Worm (Caenorhabditis elegans): ENCODE measurements around the gene Y47D7A.9.

DNA sequence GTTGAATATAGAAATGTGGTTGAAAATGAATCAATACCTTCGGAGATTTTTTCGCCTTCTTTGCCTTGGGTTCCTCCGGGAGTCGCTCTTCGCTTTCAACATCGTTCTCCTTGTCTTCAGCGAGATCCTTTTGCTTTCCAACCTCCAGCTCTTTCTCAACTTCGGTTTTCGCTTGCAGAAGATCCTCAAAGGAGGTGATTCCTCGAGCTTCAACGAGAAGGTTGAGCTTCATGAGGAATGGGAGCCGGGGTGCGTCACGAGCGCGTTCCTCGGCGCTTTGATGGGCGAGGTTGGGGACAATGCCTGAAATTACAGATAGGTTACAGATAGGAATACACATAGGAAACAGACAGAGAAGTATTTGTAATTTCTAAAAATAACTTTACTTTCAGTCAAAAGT lies 24.9 kb downstream of the Y47D7A.9 start:
- TF ChIP-seq lsy-2 (tag; optimal IDR thresholded peaks at IDR 0.05), result no peak
- TF ChIP-seq skn-1 (tag; optimal IDR thresholded peaks at IDR 0.05), result no peak
- no peak for TF ChIP-seq nhr-237 (tag; optimal IDR thresholded peaks at IDR 0.05)
- no peak for TF ChIP-seq fos-1 (tag; optimal IDR thresholded peaks at IDR 0.05)
- TF ChIP-seq ztf-11 (tag; optimal IDR thresholded peaks at IDR 0.05), result no peak

Data from whole organism, L2 larva.